Worm (Caenorhabditis elegans) whole organism, L4 larva: ENCODE measurements around the gene rsp-7.

ENCODE experiments used
- D1046.2 ChIP-seq: fragments of 200-800 bp; sonication (Bioruptor generic); IDR thresholded peaks from 2 replicates; pipeline ENCODE4 v1.3.6; 2022; ENCODE audit warnings: missing genetic modification characterization, missing compliant biosample characterization
- ama-1 ChIP-seq: fragments of 150-350 bp; optimal IDR thresholded peaks from 2 replicates; lab custom pipeline; 2014; ENCODE audit warnings: inconsistent platforms, mixed read lengths
- daf-8 ChIP-seq: fragments of 200-800 bp; sonication (Bioruptor generic); IDR thresholded peaks from 2 replicates; pipeline ENCODE4 v1.3.6; 2022; ENCODE audit warnings: missing genetic modification characterization, missing compliant biosample characterization
- nhr-25 ChIP-seq: sonication (generic microtip); optimal IDR thresholded peaks from 2 replicates; lab custom pipeline; 2017; ENCODE audit warnings: missing genetic modification characterization, mild to moderate bottlenecking, missing compliant biosample characterization, antibody characterized with exemption, moderate library complexity, borderline replicate concordance; ENCODE audit not compliant: insufficient read depth
- nhr-76 ChIP-seq: fragments of 150-350 bp; optimal IDR thresholded peaks from 2 replicates; lab custom pipeline; 2014; ENCODE audit warnings: missing biosample characterization, missing genetic modification characterization
- spr-1 ChIP-seq: sonication (generic microtip); optimal IDR thresholded peaks from 2 replicates; lab custom pipeline; 2016; ENCODE audit warnings: mild to moderate bottlenecking, missing genetic modification characterization, missing compliant biosample characterization
- unc-62 ChIP-seq, 3 experiments: fragments of 150-350 bp in 1 of 3; sonication (generic microtip); optimal IDR thresholded peaks in 2 of 3; peaks in 1 of 3; 1 replicate in 1 of 3; 2 replicates in 2 of 3; lab custom pipeline; 2014 to 2017; ENCODE audit warnings: missing biosample characterization in 3 of 3, missing genetic modification characterization in 3 of 3, missing genetic modification reagents in 3 of 3, missing genotype in 1 of 3

- TF ChIP-seq ama-1 (lab: Kevin White, UChicago) (no peak), nhr-76 (tag; lab: Kevin White, UChicago) (no peak), nhr-25 (tag; lab: Kevin White, UChicago) (no peak), daf-8 (GFP tag; lab: Robert Waterston, UW) (no peak), unc-62 (GFP tag; optimal IDR thresholded peaks at IDR 0.05 in 1 of 2; lab: Kevin White, UChicago) (no peak), unc-62 (tag; optimal IDR thresholded peaks at IDR 0.05; lab: Kevin White, UChicago) (no peak), D1046.2 (no peak), spr-1 (tag; lab: Kevin White, UChicago) (no peak)
These were observed 21.1 kb downstream of the rsp-7 start for ce11 chrII:10680130-10680529.
